Worm (Caenorhabditis elegans) whole organism, early embryonic: Measurements from ENCODE around the gene npp-24.

Experiments used
- B0310.2 ChIP-seq: sonication (generic microtip); optimal IDR thresholded peaks from 2 replicates; lab custom pipeline; 2016; ENCODE audit warnings: mild to moderate bottlenecking, missing genetic modification characterization, missing compliant biosample characterization
- F13C5.2 ChIP-seq: sonication (generic microtip); optimal IDR thresholded peaks from 2 replicates; lab custom pipeline; 2017; ENCODE audit warnings: mild to moderate bottlenecking, missing genetic modification characterization, inconsistent platforms, missing compliant biosample characterization
- aly-1 ChIP-seq: sonication (generic microtip); optimal IDR thresholded peaks from 2 replicates; lab custom pipeline; 2016; ENCODE audit warnings: missing genetic modification characterization, missing compliant biosample characterization
- ama-1 ChIP-seq: fragments of 150-350 bp; optimal IDR thresholded peaks from 2 replicates; lab custom pipeline; 2014
- ceh-13 ChIP-seq: fragments of 200-800 bp; sonication (Bioruptor generic); optimal IDR thresholded peaks from 2 replicates; lab custom pipeline; 2018; ENCODE audit warnings: mild to moderate bottlenecking, missing genetic modification characterization, missing compliant biosample characterization
- ets-7 ChIP-seq: sonication (generic microtip); optimal IDR thresholded peaks from 2 replicates; lab custom pipeline; 2016; ENCODE audit warnings: missing genotype, missing genetic modification characterization, missing compliant biosample characterization
- flt-1 ChIP-seq: fragments of 200-800 bp; sonication (Bioruptor generic); IDR thresholded peaks from 2 replicates; pipeline ENCODE4 v1.3.6; 2022; ENCODE audit warnings: missing genetic modification characterization, missing compliant biosample characterization
- hmg-4 ChIP-seq: fragments of 200-800 bp; sonication (Bioruptor generic); optimal IDR thresholded peaks from 2 replicates; lab custom pipeline; 2018; ENCODE audit warnings: mild to moderate bottlenecking, missing genetic modification characterization, missing compliant biosample characterization
- hnd-1 ChIP-seq: sonication (generic microtip); optimal IDR thresholded peaks from 2 replicates; lab custom pipeline; 2016; ENCODE audit warnings: missing genetic modification characterization, missing compliant biosample characterization
- pes-1 ChIP-seq: fragments of 200-800 bp; sonication (Bioruptor generic); IDR thresholded peaks from 2 replicates; pipeline ENCODE4 v1.3.6; 2022; ENCODE audit warnings: missing genetic modification reagents, missing genetic modification characterization, missing compliant biosample characterization
- sea-1 ChIP-seq: fragments of 200-800 bp; sonication (Bioruptor generic); conservative IDR thresholded peaks from 2 replicates; pipeline ENCODE4 v1.3.6; 2022; ENCODE audit warnings: missing genetic modification characterization, missing compliant biosample characterization
- tbx-11 ChIP-seq: fragments of 200-800 bp; sonication (Bioruptor generic); IDR thresholded peaks from 2 replicates; pipeline ENCODE4 v1.3.6; 2022; ENCODE audit warnings: missing genetic modification characterization, missing compliant biosample characterization
- tbx-37 ChIP-seq: fragments of 200-800 bp; sonication (Bioruptor generic); conservative IDR thresholded peaks from 2 replicates; pipeline ENCODE4 v1.3.6; 2022; ENCODE audit warnings: missing genetic modification reagents, missing genetic modification characterization, missing compliant biosample characterization

ce11 chrII:5478318-5478717, 27.4 kb upstream of the npp-24 start, which contains the start of gene F56D1.1:
- TF ChIP-seq ama-1 (lab: Kevin White, UChicago) (no peak), hmg-4 (GFP tag; lab: Kevin White, UChicago) (no peak), F13C5.2 (no peak), aly-1 (tag; lab: Kevin White, UChicago) (no peak), ceh-13 (GFP tag; lab: Kevin White, UChicago) (no peak), flt-1 (no peak), tbx-11 (GFP tag; lab: Robert Waterston, UW) (no peak), B0310.2 (tag; lab: Kevin White, UChicago) (no peak), hnd-1 (tag; lab: Kevin White, UChicago) (no peak), pes-1 (no peak), tbx-37 (GFP tag; lab: Robert Waterston, UW) (no peak), ets-7 (tag; lab: Kevin White, UChicago) (no peak), sea-1 (no peak)
